Worm (Caenorhabditis elegans) whole organism, L3 larva: ENCODE data around the gene twk-24.
A peak's percentile ranks its signal among the peaks of the same experiment; 100 is the strongest.

Source experiments
- R02D3.7 ChIP-seq: fragments of 150-350 bp; optimal IDR thresholded peaks from 2 replicates; lab custom pipeline; 2014; ENCODE audit warnings: missing biosample characterization, missing genetic modification characterization
- ZK546.5 ChIP-seq: sonication (generic microtip); optimal IDR thresholded peaks from 2 replicates; lab custom pipeline; 2017; ENCODE audit warnings: missing biosample characterization, missing genetic modification characterization
- aly-2 ChIP-seq: fragments of 150-350 bp; optimal IDR thresholded peaks from 2 replicates; lab custom pipeline; 2014; ENCODE audit warnings: missing biosample characterization, missing genetic modification characterization
- ceh-9 ChIP-seq: sonication (generic microtip); optimal IDR thresholded peaks from 2 replicates; lab custom pipeline; 2018; ENCODE audit warnings: missing biosample characterization, missing genetic modification characterization
- daf-12 ChIP-seq: fragments of 150-350 bp; optimal IDR thresholded peaks from 2 replicates; lab custom pipeline; 2014; ENCODE audit warnings: missing biosample characterization, missing genetic modification reagents, missing genetic modification characterization
- egl-5 ChIP-seq: fragments of 150-350 bp; optimal IDR thresholded peaks from 2 replicates; lab custom pipeline; 2017; ENCODE audit warnings: missing biosample characterization, missing genetic modification reagents, missing genetic modification characterization, inconsistent platforms
- elt-1 ChIP-seq: fragments of 150-350 bp; optimal IDR thresholded peaks from 2 replicates; lab custom pipeline; 2014; ENCODE audit warnings: missing biosample characterization, missing genetic modification characterization
- elt-2 ChIP-seq: sonication (generic microtip); optimal IDR thresholded peaks from 2 replicates; lab custom pipeline; 2016; ENCODE audit warnings: missing genetic modification reagents, mild to moderate bottlenecking, missing genetic modification characterization, missing compliant biosample characterization
- eor-1 ChIP-seq, 2 experiments: fragments of 150-350 bp; optimal IDR thresholded peaks; 2 replicates each; lab custom pipeline; 2014 to 2018; ENCODE audit warnings: missing biosample characterization in 2 of 2, missing genetic modification characterization in 2 of 2
- fkh-10 ChIP-seq: sonication (generic microtip); optimal IDR thresholded peaks from 2 replicates; lab custom pipeline; 2017; ENCODE audit warnings: missing biosample characterization, missing genetic modification reagents, missing genetic modification characterization
- fkh-2 ChIP-seq: fragments of 150-350 bp; optimal IDR thresholded peaks from 2 replicates; lab custom pipeline; 2014; ENCODE audit warnings: missing biosample characterization, missing genetic modification reagents, missing genetic modification characterization
- fos-1 ChIP-seq: fragments of 150-350 bp; optimal IDR thresholded peaks from 2 replicates; lab custom pipeline; 2014; ENCODE audit warnings: missing biosample characterization, missing genetic modification characterization
- jun-1 ChIP-seq: fragments of 150-350 bp; optimal IDR thresholded peaks from 2 replicates; lab custom pipeline; 2014; ENCODE audit warnings: missing biosample characterization, missing genetic modification reagents, missing genetic modification characterization
- lin-15B ChIP-seq: fragments of 150-350 bp; optimal IDR thresholded peaks from 2 replicates; lab custom pipeline; 2014; ENCODE audit warnings: missing biosample characterization, missing genetic modification characterization
- lin-39 ChIP-seq: fragments of 150-350 bp; optimal IDR thresholded peaks from 2 replicates; lab custom pipeline; 2018; ENCODE audit warnings: missing biosample characterization, missing genetic modification reagents, missing genetic modification characterization
- lsy-12 ChIP-seq: sonication (generic microtip); optimal IDR thresholded peaks from 2 replicates; lab custom pipeline; 2016; ENCODE audit warnings: mild to moderate bottlenecking, missing genetic modification characterization, missing compliant biosample characterization
- mdl-1 ChIP-seq: fragments of 150-350 bp; optimal IDR thresholded peaks from 2 replicates; lab custom pipeline; 2014; ENCODE audit warnings: missing biosample characterization, missing genetic modification characterization
- mml-1 ChIP-seq: fragments of 150-350 bp; sonication (generic microtip); optimal IDR thresholded peaks from 3 replicates; lab custom pipeline; 2014; ENCODE audit warnings: missing biosample characterization, missing genetic modification characterization
- nfya-1 ChIP-seq: sonication (generic microtip); optimal IDR thresholded peaks from 2 replicates; lab custom pipeline; 2017; ENCODE audit warnings: missing genetic modification characterization, mild to moderate bottlenecking, missing compliant biosample characterization, antibody characterized with exemption, moderate library complexity; ENCODE audit not compliant: insufficient read depth
- nhr-11 ChIP-seq: fragments of 150-350 bp; optimal IDR thresholded peaks from 2 replicates; lab custom pipeline; 2014; ENCODE audit warnings: missing biosample characterization, missing genetic modification characterization
- nhr-237 ChIP-seq: fragments of 150-350 bp; optimal IDR thresholded peaks from 2 replicates; lab custom pipeline; 2014; ENCODE audit warnings: missing biosample characterization, missing genetic modification characterization
- nhr-25 ChIP-seq: sonication (generic microtip); optimal IDR thresholded peaks from 2 replicates; lab custom pipeline; 2017; ENCODE audit warnings: missing biosample characterization, missing genetic modification characterization
- nhr-28 ChIP-seq: fragments of 150-350 bp; optimal IDR thresholded peaks from 2 replicates; lab custom pipeline; 2014; ENCODE audit warnings: missing biosample characterization, missing genetic modification characterization
- nhr-43 ChIP-seq: sonication (generic microtip); optimal IDR thresholded peaks from 2 replicates; lab custom pipeline; 2016; ENCODE audit warnings: mild to moderate bottlenecking, missing genetic modification characterization, missing compliant biosample characterization; ENCODE audit not compliant: poor library complexity, severe bottlenecking
- pha-4 ChIP-seq: fragments of 150-350 bp; optimal IDR thresholded peaks from 2 replicates; lab custom pipeline; 2014; ENCODE audit warnings: missing biosample characterization, missing genetic modification reagents, missing genetic modification characterization
- sea-2 ChIP-seq: fragments of 150-350 bp; sonication (generic microtip); optimal IDR thresholded peaks from 4 replicates; lab custom pipeline; 2014; ENCODE audit warnings: missing biosample characterization, missing genetic modification reagents, missing genetic modification characterization
- skn-1 ChIP-seq: fragments of 150-350 bp; optimal IDR thresholded peaks from 2 replicates; lab custom pipeline; 2014; ENCODE audit warnings: missing biosample characterization, missing genetic modification characterization
- snpc-4 ChIP-seq: fragments of 150-350 bp; optimal IDR thresholded peaks from 2 replicates; lab custom pipeline; 2014; ENCODE audit warnings: missing biosample characterization, missing genetic modification characterization
- unc-39 ChIP-seq: sonication (generic microtip); optimal IDR thresholded peaks from 4 replicates; lab custom pipeline; 2017; ENCODE audit warnings: missing biosample characterization, missing genetic modification characterization
- zag-1 ChIP-seq: fragments of 150-350 bp; optimal IDR thresholded peaks from 2 replicates; lab custom pipeline; 2014; ENCODE audit warnings: missing biosample characterization, missing genetic modification characterization
- ztf-11 ChIP-seq: fragments of 150-350 bp; optimal IDR thresholded peaks from 2 replicates; lab custom pipeline; 2014; ENCODE audit warnings: missing biosample characterization, missing genetic modification characterization

Gene twk-24

DNA sequence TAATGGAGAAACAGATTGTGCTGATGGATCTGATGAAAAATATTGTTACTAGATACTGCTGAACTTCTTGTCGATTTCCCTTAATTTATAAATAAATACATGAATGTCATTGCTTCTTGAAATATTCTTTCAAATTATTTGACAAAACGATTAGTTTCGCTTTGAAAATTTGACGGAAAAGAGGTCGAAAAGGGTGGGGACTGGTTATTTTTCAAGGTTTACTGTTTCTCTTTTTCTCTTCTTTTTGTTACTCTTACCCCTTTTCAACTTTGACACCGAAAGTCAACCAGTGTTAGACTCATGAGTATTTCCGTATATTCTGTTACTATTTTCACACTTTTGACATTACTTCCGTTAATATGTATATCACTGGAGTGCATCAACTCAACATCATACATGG lies 13.8 kb downstream of the twk-24 start, which contains the start of gene T04H1.12:
Gene T04H1.12, plus strand, starts transcription at position 301 of the 400 bp plus-strand sequence.
- TF ChIP-seq eor-1 (tag; optimal IDR thresholded peaks at IDR 0.05; lab: Kevin White, UChicago) (no peak), nfya-1 (tag; lab: Kevin White, UChicago) (no peak), ztf-11 (tag; lab: Kevin White, UChicago) (no peak), nhr-11 (tag; lab: Kevin White, UChicago) (no peak), lsy-12 (tag; lab: Kevin White, UChicago) (no peak), ZK546.5 (tag; lab: Kevin White, UChicago) (no peak), fos-1 (tag; lab: Kevin White, UChicago) (no peak), snpc-4 (tag; lab: Kevin White, UChicago) (no peak), R02D3.7 (tag; lab: Kevin White, UChicago) (no peak)

DNA sequence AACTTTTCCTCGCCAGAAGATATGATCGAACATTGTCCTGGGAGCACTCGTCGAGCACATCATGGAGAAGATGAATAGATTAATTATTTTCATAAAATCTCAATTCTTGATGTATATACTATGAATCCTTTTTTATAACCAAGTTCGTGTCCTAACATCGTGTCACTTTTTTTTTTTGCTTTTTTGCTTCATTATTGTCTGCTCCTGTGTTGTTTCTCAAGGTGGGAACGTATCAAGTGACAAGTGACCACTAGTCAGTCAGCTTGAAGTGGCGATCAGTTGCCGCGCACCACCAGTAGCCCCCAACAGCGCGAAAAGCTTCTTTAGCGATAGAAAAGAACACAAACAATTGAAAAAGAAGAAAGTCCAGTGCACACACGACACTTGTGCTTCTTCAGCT lies 16.9 kb downstream of the twk-24 start, which contains the start of gene lrx-1:
Gene lrx-1, plus strand, starts transcription at position 301 of the 400 bp plus-strand sequence.
- no peak for TF ChIP-seq mdl-1 (tag; lab: Kevin White, UChicago)
- TF ChIP-seq nhr-25 = no peak
- TF ChIP-seq ztf-11 (tag; lab: Kevin White, UChicago) = no peak
- TF ChIP-seq ceh-9 (tag; lab: Kevin White, UChicago) = no peak
- TF ChIP-seq elt-1 (tag; lab: Kevin White, UChicago) = no peak
- no peak for TF ChIP-seq daf-12 (tag; lab: Kevin White, UChicago)
- no peak for TF ChIP-seq lin-39 (tag; lab: Kevin White, UChicago)
- TF ChIP-seq R02D3.7 (tag; lab: Kevin White, UChicago) = no peak
- no peak for TF ChIP-seq eor-1 (tag; optimal IDR thresholded peaks at IDR 0.05; lab: Kevin White, UChicago)
- no peak for TF ChIP-seq nfya-1 (tag; lab: Kevin White, UChicago)
- TF ChIP-seq nhr-237 (tag; lab: Kevin White, UChicago) = no peak
- TF ChIP-seq aly-2 = no peak
- no peak for TF ChIP-seq fkh-10 (GFP tag; lab: Kevin White, UChicago)
- no peak for TF ChIP-seq snpc-4 (tag; lab: Kevin White, UChicago)
- TF ChIP-seq nhr-43 (tag; lab: Kevin White, UChicago) = no peak
- TF ChIP-seq sea-2 = no peak
- no peak for TF ChIP-seq fkh-2 (tag; lab: Kevin White, UChicago)
- TF ChIP-seq nhr-28 (tag; lab: Kevin White, UChicago) = no peak
- TF ChIP-seq, all 47 proteins: peak for 0

DNA sequence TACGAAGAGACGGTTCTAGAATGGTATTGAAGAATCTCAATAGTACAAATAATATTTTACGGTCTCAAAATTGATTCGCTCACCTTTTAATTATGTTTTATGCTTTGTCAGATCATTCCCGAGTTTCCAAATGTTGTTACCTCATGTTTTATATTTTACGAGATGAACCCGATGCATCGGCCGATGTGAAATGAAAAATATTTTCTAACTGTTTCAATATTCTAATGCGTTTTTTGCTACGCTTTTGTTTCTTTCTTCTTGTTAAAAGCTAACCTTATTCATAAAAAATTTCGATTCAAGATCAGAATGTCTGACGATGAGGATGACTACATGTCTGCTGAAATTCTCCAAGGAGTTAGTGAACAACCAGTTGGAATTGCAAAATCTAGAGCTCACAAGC lies 18.1 kb downstream of the twk-24 start, which contains the start of gene T04H1.5:
Gene T04H1.5, plus strand, starts transcription at position 301 of the 400 bp plus-strand sequence.
- TF ChIP-seq fkh-2 (tag; lab: Kevin White, UChicago) = no peak
- no peak for TF ChIP-seq jun-1
- no peak for TF ChIP-seq nhr-11 (tag; lab: Kevin White, UChicago)
- TF ChIP-seq elt-2 (tag; lab: Kevin White, UChicago) = no peak
- TF ChIP-seq skn-1 (tag; lab: Kevin White, UChicago) = no peak
- TF ChIP-seq unc-39 = no peak
- TF ChIP-seq zag-1 = no peak
- no peak for TF ChIP-seq nfya-1 (tag; lab: Kevin White, UChicago)
- TF ChIP-seq ceh-9 (tag; lab: Kevin White, UChicago) = no peak
- no peak for TF ChIP-seq daf-12 (tag; lab: Kevin White, UChicago)
- TF ChIP-seq egl-5 (tag; lab: Kevin White, UChicago) = no peak

DNA sequence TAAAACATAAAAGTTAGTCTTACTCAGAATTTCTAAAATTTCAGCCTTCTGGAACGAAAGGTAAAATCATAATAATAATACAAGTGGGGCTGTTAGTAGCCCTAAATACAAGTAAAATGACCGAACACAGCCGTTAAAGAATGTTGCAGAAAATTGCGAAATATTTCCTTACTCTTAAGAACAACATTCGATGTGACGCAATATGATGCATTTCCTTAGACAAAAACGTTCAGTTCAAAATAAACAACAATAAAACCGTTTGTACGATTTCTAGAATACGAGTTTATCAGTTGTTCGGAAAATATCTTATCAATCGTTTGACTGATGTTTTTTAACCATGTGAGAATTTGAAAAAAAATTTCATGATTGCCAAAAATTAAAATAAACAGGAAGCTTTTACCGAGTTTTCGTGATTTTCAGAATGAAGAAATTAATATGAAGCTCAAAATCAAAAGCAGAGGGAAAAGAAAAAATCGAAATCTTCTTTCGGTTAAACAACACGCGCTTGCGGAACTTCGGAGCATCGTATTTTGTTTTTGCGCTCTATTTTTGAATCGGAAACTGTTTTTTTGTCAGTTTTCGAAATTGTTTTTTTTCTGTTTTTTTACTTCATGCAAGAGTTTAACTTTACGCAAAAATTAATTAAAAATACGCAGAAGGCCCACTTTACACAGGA lies 23.2 kb downstream of the twk-24 start:
- TF ChIP-seq lin-15B (tag; lab: Kevin White, UChicago) (peak; percentile 19), mml-1 (tag; lab: Kevin White, UChicago) (no peak), nhr-28 (tag; lab: Kevin White, UChicago) (no peak), elt-2 (tag; lab: Kevin White, UChicago) (peak; percentile 63), pha-4 (peak; percentile 23)
